Fruit fly (Drosophila melanogaster) whole organism, pupa: Measurements from ENCODE around the gene CG33272.

ENCODE experiments used
- CG34367 ChIP-seq: fragments of 200-800 bp; sonication (Bioruptor generic); optimal IDR thresholded peaks from 2 replicates; lab custom pipeline; 2018; ENCODE audit warnings: missing biosample characterization, mild to moderate bottlenecking, missing genetic modification characterization
- CG4496 ChIP-seq: fragments of 200-800 bp; sonication (Bioruptor generic); IDR thresholded peaks from 3 replicates; pipeline ENCODE4 v1.3.6; 2022; ENCODE audit warnings: missing biosample characterization, missing genetic modification characterization
- gl ChIP-seq: fragments of 200-800 bp; sonication (Bioruptor generic); optimal IDR thresholded peaks from 2 replicates; lab custom pipeline; 2018; ENCODE audit warnings: missing biosample characterization, mild to moderate bottlenecking, missing genetic modification characterization

- no peak for TF ChIP-seq CG4496 (GFP tag; lab: Robert Waterston, UW)
- TF ChIP-seq gl (tag; lab: Kevin White, UChicago), result no peak
- no peak for TF ChIP-seq CG34367
Measured at dm6 chr3L:11547302-11547994, 37.1 kb upstream of the CG33272 start.
